Worm (Caenorhabditis elegans) whole organism, late embryonic: ENCODE measurements around the gene twnk-1.

Experiments used
- C08G9.2 ChIP-seq: sonication (generic microtip); optimal IDR thresholded peaks from 2 replicates; lab custom pipeline; 2016; ENCODE audit warnings: mild to moderate bottlenecking, missing genetic modification characterization, moderate library complexity, missing compliant biosample characterization
- C38D4.7 ChIP-seq: fragments of 200-800 bp; sonication (Bioruptor generic); optimal IDR thresholded peaks from 2 replicates; lab custom pipeline; 2018; ENCODE audit warnings: mild to moderate bottlenecking, missing genetic modification characterization, moderate library complexity, missing compliant biosample characterization
- T23F11.4 ChIP-seq: fragments of 200-800 bp; sonication (Bioruptor generic); optimal IDR thresholded peaks from 2 replicates; lab custom pipeline; 2018; ENCODE audit warnings: mild to moderate bottlenecking, missing genetic modification characterization, missing compliant biosample characterization
- Y22D7AL.16 ChIP-seq: sonication (generic microtip); optimal IDR thresholded peaks from 2 replicates; lab custom pipeline; 2016; ENCODE audit warnings: missing genetic modification characterization, missing compliant biosample characterization
- ahr-1 ChIP-seq: sonication (generic microtip); optimal IDR thresholded peaks from 2 replicates; lab custom pipeline; 2016; ENCODE audit warnings: missing genetic modification characterization, missing compliant biosample characterization
- ceh-14 ChIP-seq: sonication (generic microtip); optimal IDR thresholded peaks from 2 replicates; lab custom pipeline; 2016; ENCODE audit warnings: missing genotype, missing genetic modification characterization, missing compliant biosample characterization
- ceh-18 ChIP-seq: sonication (generic microtip); optimal IDR thresholded peaks from 2 replicates; lab custom pipeline; 2016; ENCODE audit warnings: missing genetic modification characterization, missing compliant biosample characterization
- ceh-48 ChIP-seq: sonication (generic microtip); optimal IDR thresholded peaks from 2 replicates; lab custom pipeline; 2016; ENCODE audit warnings: missing genetic modification characterization, inconsistent platforms, missing compliant biosample characterization
- ceh-9 ChIP-seq: sonication (generic microtip); optimal IDR thresholded peaks from 2 replicates; lab custom pipeline; 2016; ENCODE audit warnings: mild to moderate bottlenecking, missing genetic modification characterization, inconsistent platforms, missing compliant biosample characterization
- che-1 ChIP-seq: sonication (generic microtip); optimal IDR thresholded peaks from 2 replicates; lab custom pipeline; 2016; ENCODE audit warnings: mild to moderate bottlenecking, missing genetic modification characterization, missing compliant biosample characterization
- elt-2 ChIP-seq: sonication (generic microtip); optimal IDR thresholded peaks from 2 replicates; lab custom pipeline; 2016; ENCODE audit warnings: missing genetic modification reagents, missing genetic modification characterization, missing compliant biosample characterization
- ets-4 ChIP-seq: sonication (generic microtip); optimal IDR thresholded peaks from 2 replicates; lab custom pipeline; 2016; ENCODE audit warnings: missing genetic modification characterization, missing compliant biosample characterization
- fax-1 ChIP-seq: sonication (generic microtip); optimal IDR thresholded peaks from 2 replicates; lab custom pipeline; 2016; ENCODE audit warnings: missing genotype, missing genetic modification characterization, missing compliant biosample characterization
- fkh-10 ChIP-seq: fragments of 150-350 bp; optimal IDR thresholded peaks from 2 replicates; lab custom pipeline; 2014; ENCODE audit warnings: missing biosample characterization, missing genetic modification reagents, missing genetic modification characterization
- fkh-6 ChIP-seq: sonication (generic microtip); optimal IDR thresholded peaks from 2 replicates; lab custom pipeline; 2016; ENCODE audit warnings: missing genetic modification characterization, missing compliant biosample characterization
- hlh-30 ChIP-seq: sonication (generic microtip); optimal IDR thresholded peaks from 2 replicates; lab custom pipeline; 2017; ENCODE audit warnings: antibody characterized with exemption, missing genetic modification characterization, missing compliant biosample characterization; ENCODE audit not compliant: insufficient read depth
- hlh-6 ChIP-seq: sonication (generic microtip); optimal IDR thresholded peaks from 2 replicates; lab custom pipeline; 2016; ENCODE audit warnings: missing genotype, missing genetic modification characterization, missing compliant biosample characterization
- lim-6 ChIP-seq: sonication (generic microtip); optimal IDR thresholded peaks from 2 replicates; lab custom pipeline; 2016; ENCODE audit warnings: missing genetic modification characterization, missing compliant biosample characterization
- lin-11 ChIP-seq: fragments of 200-800 bp; sonication (Bioruptor generic); optimal IDR thresholded peaks from 2 replicates; lab custom pipeline; 2018; ENCODE audit warnings: mild to moderate bottlenecking, missing genetic modification characterization, missing compliant biosample characterization
- mec-3 ChIP-seq: sonication (generic microtip); optimal IDR thresholded peaks from 2 replicates; lab custom pipeline; 2016; ENCODE audit warnings: borderline replicate concordance, missing genetic modification characterization, missing compliant biosample characterization
- nhr-11 ChIP-seq: fragments of 150-350 bp; optimal IDR thresholded peaks from 2 replicates; lab custom pipeline; 2014; ENCODE audit warnings: missing biosample characterization, missing genetic modification characterization
- odd-2 ChIP-seq: sonication (generic microtip); optimal IDR thresholded peaks from 2 replicates; lab custom pipeline; 2017; ENCODE audit warnings: antibody characterized with exemption, mild to moderate bottlenecking, missing genetic modification characterization, missing compliant biosample characterization
- pat-9 ChIP-seq: fragments of 200-800 bp; sonication (Bioruptor generic); optimal IDR thresholded peaks from 2 replicates; lab custom pipeline; 2018; ENCODE audit warnings: mild to moderate bottlenecking, missing genetic modification characterization, moderate library complexity, missing compliant biosample characterization
- pros-1 ChIP-seq: fragments of 150-350 bp; optimal IDR thresholded peaks from 2 replicates; lab custom pipeline; 2014; ENCODE audit warnings: missing biosample characterization, missing genetic modification reagents, missing genetic modification characterization
- sox-2 ChIP-seq: fragments of 200-800 bp; sonication (Bioruptor generic); IDR thresholded peaks from 2 replicates; pipeline ENCODE4 v1.3.6; 2022; ENCODE audit warnings: missing genetic modification reagents, missing genetic modification characterization, missing compliant biosample characterization
- sox-4 ChIP-seq: sonication (generic microtip); optimal IDR thresholded peaks from 2 replicates; lab custom pipeline; 2017; ENCODE audit warnings: mild to moderate bottlenecking, missing genetic modification characterization, inconsistent platforms, missing compliant biosample characterization
- syd-9 ChIP-seq: sonication (generic microtip); optimal IDR thresholded peaks from 2 replicates; lab custom pipeline; 2016; ENCODE audit warnings: mild to moderate bottlenecking, missing genetic modification characterization, moderate library complexity, missing compliant biosample characterization
- tbx-2 ChIP-seq: sonication (generic microtip); optimal IDR thresholded peaks from 2 replicates; lab custom pipeline; 2016; ENCODE audit warnings: missing genetic modification characterization, missing compliant biosample characterization
- tbx-7 ChIP-seq: sonication (generic microtip); optimal IDR thresholded peaks from 2 replicates; lab custom pipeline; 2016; ENCODE audit warnings: missing genotype, missing genetic modification characterization, missing compliant biosample characterization
- ttx-3 ChIP-seq: sonication (generic microtip); optimal IDR thresholded peaks from 2 replicates; lab custom pipeline; 2016; ENCODE audit warnings: missing genetic modification reagents, missing genetic modification characterization, missing compliant biosample characterization
- unc-3 ChIP-seq, 2 experiments: fragments of 200-800 bp in 1 of 2; sonication (Bioruptor generic) in 1 of 2; sonication (generic microtip) in 1 of 2; conservative IDR thresholded peaks in 1 of 2; optimal IDR thresholded peaks in 1 of 2; 2 replicates each; pipeline versions ENCODE4 v1.3.6 to Lab custom; 2016 to 2022; ENCODE audit warnings: missing compliant biosample characterization in 2 of 2, missing genetic modification characterization in 2 of 2, missing genetic modification reagents in 1 of 2
- unc-42 ChIP-seq: sonication (generic microtip); optimal IDR thresholded peaks from 2 replicates; lab custom pipeline; 2016; ENCODE audit warnings: missing genotype, missing genetic modification characterization, missing compliant biosample characterization
- zip-5 ChIP-seq: sonication (generic microtip); optimal IDR thresholded peaks from 2 replicates; lab custom pipeline; 2016; ENCODE audit warnings: missing genetic modification characterization, missing compliant biosample characterization
- ztf-16 ChIP-seq: sonication (generic microtip); optimal IDR thresholded peaks from 2 replicates; lab custom pipeline; 2017; ENCODE audit warnings: missing genetic modification characterization, missing compliant biosample characterization

The twnk-1 gene

DNA sequence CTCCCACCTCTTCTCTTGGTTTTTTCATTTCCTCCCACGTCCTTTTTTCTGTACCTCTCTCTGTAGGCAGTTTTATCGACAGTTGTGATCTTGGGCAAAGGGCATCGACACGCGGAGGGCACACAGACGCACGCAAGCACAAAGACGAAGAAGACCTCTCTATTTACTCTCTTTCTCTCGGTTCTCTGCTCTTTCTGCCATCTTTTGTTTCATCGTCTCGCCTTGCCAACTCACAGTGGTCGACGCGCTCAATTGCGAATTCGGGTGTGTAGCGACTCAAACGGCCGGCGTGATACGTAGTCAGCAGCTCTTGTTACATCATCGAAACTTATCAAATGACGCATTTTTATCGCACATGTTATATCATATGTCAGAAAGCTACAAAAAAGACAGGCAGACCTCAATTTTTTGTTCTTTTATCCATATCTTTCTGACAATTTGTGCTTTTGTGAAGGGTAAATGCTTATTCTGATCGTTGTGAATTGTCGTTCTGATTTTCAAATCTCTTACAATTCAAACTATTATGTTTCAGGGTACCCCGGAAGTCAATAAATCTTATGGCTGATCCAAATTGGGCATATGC is 50.1 kb downstream of the twnk-1 start, which contains the start of gene puf-9 (continued):
- TF ChIP-seq unc-3 (GFP tag; conservative IDR thresholded peaks at IDR 0.05; lab: Robert Waterston, UW) (no peak), unc-3 (tag; optimal IDR thresholded peaks at IDR 0.05; lab: Kevin White, UChicago) (peak; percentile 51), ceh-18 (peak; percentile 99), C08G9.2 (tag; lab: Kevin White, UChicago) (peak; percentile 55), lin-11 (tag; lab: Kevin White, UChicago) (no peak), unc-42 (peak; percentile 73), sox-4 (tag; lab: Kevin White, UChicago) (no peak), odd-2 (tag; lab: Kevin White, UChicago) (no peak), Y22D7AL.16 (tag; lab: Kevin White, UChicago) (peak; percentile 39), fkh-10 (GFP tag; lab: Kevin White, UChicago) (no peak), che-1 (tag; lab: Kevin White, UChicago) (peak; percentile 25), ceh-14 (tag; lab: Kevin White, UChicago) (peak; percentile 48), fax-1 (tag; lab: Kevin White, UChicago) (peak; percentile 32), hlh-30 (tag; lab: Kevin White, UChicago) (peak; percentile 86), ets-4 (tag; lab: Kevin White, UChicago) (peak; percentile 72), nhr-11 (tag; lab: Kevin White, UChicago) (no peak), tbx-7 (tag; lab: Kevin White, UChicago) (peak; percentile 30), ceh-48 (tag; lab: Kevin White, UChicago) (peak; percentile 7), ztf-16 (no peak), ahr-1 (tag; lab: Kevin White, UChicago) (no peak), hlh-6 (tag; lab: Kevin White, UChicago) (no peak), ceh-9 (no peak), sox-2 (GFP tag; lab: Robert Waterston, UW) (peak; percentile 70), zip-5 (no peak), tbx-2 (tag; lab: Kevin White, UChicago) (peak; percentile 96), syd-9 (tag; lab: Kevin White, UChicago) (peak; percentile 71), lim-6 (tag; lab: Kevin White, UChicago) (peak; percentile 52), ttx-3 (no peak), C38D4.7 (GFP tag; lab: Kevin White, UChicago) (no peak), pros-1 (peak; percentile 69), pat-9 (tag; lab: Kevin White, UChicago) (peak; percentile 54), mec-3 (tag; lab: Kevin White, UChicago) (no peak), T23F11.4 (GFP tag; lab: Kevin White, UChicago) (no peak), elt-2 (tag; lab: Kevin White, UChicago) (peak; percentile 97), fkh-6 (tag; lab: Kevin White, UChicago) (peak; percentile 33)
- TF ChIP-seq, all 69 proteins: peak for 43
